Worm (Caenorhabditis elegans) whole organism, L4 larva: Measurements from ENCODE around the gene mdt-6.

Experiments used
- D1046.2 ChIP-seq: fragments of 200-800 bp; sonication (Bioruptor generic); IDR thresholded peaks from 2 replicates; pipeline ENCODE4 v1.3.6; 2022; ENCODE audit warnings: missing genetic modification characterization, missing compliant biosample characterization
- F26F4.8 ChIP-seq: fragments of 200-800 bp; sonication (Bioruptor generic); conservative IDR thresholded peaks from 2 replicates; pipeline ENCODE4 v1.3.6; 2022; ENCODE audit warnings: missing genetic modification characterization, missing compliant biosample characterization
- R02D3.7 ChIP-seq: fragments of 150-350 bp; sonication (generic microtip); optimal IDR thresholded peaks from 3 replicates; lab custom pipeline; 2014; ENCODE audit warnings: missing biosample characterization, missing genetic modification characterization
- T26A8.4 ChIP-seq: fragments of 200-800 bp; sonication (Bioruptor generic); IDR thresholded peaks from 2 replicates; pipeline ENCODE4 v1.3.6; 2022; ENCODE audit warnings: missing genetic modification characterization, missing compliant biosample characterization
- Y48G9A.11 ChIP-seq: fragments of 200-800 bp; sonication (Bioruptor generic); IDR thresholded peaks from 2 replicates; pipeline ENCODE4 v1.3.6; 2022; ENCODE audit warnings: missing genetic modification reagents, missing genetic modification characterization, missing compliant biosample characterization
- Y75B8A.6 ChIP-seq: fragments of 200-800 bp; sonication (Bioruptor generic); IDR thresholded peaks from 2 replicates; pipeline ENCODE4 v1.3.6; 2022; ENCODE audit warnings: missing genetic modification reagents, missing genetic modification characterization, missing compliant biosample characterization
- ZK546.5 ChIP-seq, 2 experiments: sonication (generic microtip); optimal IDR thresholded peaks; 2 replicates each; lab custom pipeline; 2017; ENCODE audit warnings: missing biosample characterization in 2 of 2, missing genetic modification characterization in 2 of 2
- aha-1 ChIP-seq: fragments of 150-350 bp; peaks from one replicate; lab custom pipeline; 2014; ENCODE audit warnings: missing biosample characterization, missing genetic modification characterization
- aly-2 ChIP-seq: sonication (generic microtip); optimal IDR thresholded peaks from 2 replicates; lab custom pipeline; 2018; ENCODE audit warnings: missing biosample characterization, missing genetic modification characterization
- arid-1 ChIP-seq: fragments of 200-800 bp; sonication (Bioruptor generic); conservative IDR thresholded peaks from 2 replicates; pipeline ENCODE4 v1.3.6; 2022; ENCODE audit warnings: missing genetic modification reagents, missing genetic modification characterization, missing compliant biosample characterization
- ceh-28 ChIP-seq: fragments of 150-350 bp; optimal IDR thresholded peaks from 2 replicates; lab custom pipeline; 2014; ENCODE audit warnings: missing biosample characterization, missing genetic modification reagents, missing genetic modification characterization
- ceh-44 ChIP-seq: fragments of 200-800 bp; sonication (Bioruptor generic); IDR thresholded peaks from 2 replicates; pipeline ENCODE4 v1.3.6; 2022; ENCODE audit warnings: missing genetic modification reagents, missing genetic modification characterization, missing compliant biosample characterization
- ceh-82 ChIP-seq: sonication (generic microtip); optimal IDR thresholded peaks from 2 replicates; lab custom pipeline; 2017; ENCODE audit warnings: missing biosample characterization, missing genetic modification characterization
- cey-2 ChIP-seq: sonication (generic microtip); optimal IDR thresholded peaks from 3 replicates; lab custom pipeline; 2017; ENCODE audit warnings: missing genetic modification characterization, mild to moderate bottlenecking, missing compliant biosample characterization, antibody characterized with exemption, borderline replicate concordance; ENCODE audit not compliant: insufficient read depth
- ctbp-1 ChIP-seq: fragments of 200-800 bp; sonication (Bioruptor generic); IDR thresholded peaks from 2 replicates; pipeline ENCODE4 v1.3.6; 2022; ENCODE audit warnings: missing genetic modification reagents, missing genetic modification characterization, missing compliant biosample characterization
- daf-16 ChIP-seq, 3 experiments: sonication (generic microtip); optimal IDR thresholded peaks; 2 replicates each; lab custom pipeline; 2016 to 2017; ENCODE audit warnings: missing genetic modification characterization in 3 of 3, missing genetic modification reagents in 3 of 3, mild to moderate bottlenecking in 2 of 3, missing compliant biosample characterization in 2 of 3, missing biosample characterization in 1 of 3, moderate library complexity in 1 of 3
- dmd-6 ChIP-seq: fragments of 200-800 bp; sonication (Bioruptor generic); IDR thresholded peaks from 2 replicates; pipeline ENCODE4 v1.3.6; 2022; ENCODE audit warnings: missing genetic modification reagents, missing genetic modification characterization, missing compliant biosample characterization
- dmd-8 ChIP-seq: fragments of 200-800 bp; sonication (Bioruptor generic); IDR thresholded peaks from 2 replicates; pipeline ENCODE4 v1.3.6; 2022; ENCODE audit warnings: missing genetic modification characterization, missing compliant biosample characterization
- dmd-9 ChIP-seq: fragments of 200-800 bp; sonication (Bioruptor generic); IDR thresholded peaks from 2 replicates; pipeline ENCODE4 v1.3.6; 2022; ENCODE audit warnings: missing genetic modification reagents, missing genetic modification characterization, missing compliant biosample characterization
- dpl-1 ChIP-seq: fragments of 150-350 bp; optimal IDR thresholded peaks from 2 replicates; lab custom pipeline; 2014; ENCODE audit warnings: missing biosample characterization, missing genetic modification reagents, missing genetic modification characterization
- dve-1 ChIP-seq: sonication (generic microtip); optimal IDR thresholded peaks from 2 replicates; lab custom pipeline; 2017; ENCODE audit warnings: antibody characterized with exemption, mild to moderate bottlenecking, missing genetic modification characterization, missing compliant biosample characterization; ENCODE audit not compliant: insufficient read depth
- fkh-10 ChIP-seq: fragments of 150-350 bp; optimal IDR thresholded peaks from 2 replicates; lab custom pipeline; 2014; ENCODE audit warnings: missing biosample characterization, missing genetic modification reagents, missing genetic modification characterization
- gei-8 ChIP-seq: fragments of 200-800 bp; sonication (Bioruptor generic); optimal IDR thresholded peaks from 2 replicates; lab custom pipeline; 2018; ENCODE audit warnings: mild to moderate bottlenecking, missing genetic modification characterization, missing compliant biosample characterization
- hif-1 ChIP-seq, 2 experiments: sonication (generic microtip); optimal IDR thresholded peaks; 2 replicates each; lab custom pipeline; 2016 to 2017; ENCODE audit warnings: missing compliant biosample characterization in 2 of 2, missing genetic modification characterization in 2 of 2, missing genetic modification reagents in 2 of 2, missing genotype in 2 of 2, mild to moderate bottlenecking in 1 of 2
- hlh-11 ChIP-seq: fragments of 200-800 bp; sonication (Bioruptor generic); optimal IDR thresholded peaks from 2 replicates; lab custom pipeline; 2018; ENCODE audit warnings: mild to moderate bottlenecking, missing genetic modification characterization, missing compliant biosample characterization
- hlh-30 ChIP-seq: sonication (generic microtip); optimal IDR thresholded peaks from 2 replicates; lab custom pipeline; 2017; ENCODE audit warnings: antibody characterized with exemption, mild to moderate bottlenecking, missing genetic modification characterization, missing compliant biosample characterization; ENCODE audit not compliant: insufficient read depth
- lim-7 ChIP-seq: fragments of 200-800 bp; sonication (Bioruptor generic); IDR thresholded peaks from 2 replicates; pipeline ENCODE4 v1.3.6; 2022; ENCODE audit warnings: missing genetic modification characterization, missing compliant biosample characterization
- lin-1 ChIP-seq: fragments of 200-800 bp; sonication (Bioruptor generic); IDR thresholded peaks from 2 replicates; pipeline ENCODE4 v1.3.6; 2022; ENCODE audit warnings: missing genetic modification reagents, missing genetic modification characterization, missing compliant biosample characterization
- lin-13 ChIP-seq: fragments of 150-350 bp; optimal IDR thresholded peaks from 2 replicates; lab custom pipeline; 2014; ENCODE audit warnings: missing biosample characterization, missing genetic modification reagents, missing genetic modification characterization
- lin-15B ChIP-seq: fragments of 150-350 bp; sonication (generic microtip); optimal IDR thresholded peaks from 3 replicates; lab custom pipeline; 2014; ENCODE audit warnings: missing biosample characterization, missing genetic modification characterization
- lsy-2 ChIP-seq, 2 experiments: fragments of 150-350 bp in 1 of 2; sonication (generic microtip) in 1 of 2; optimal IDR thresholded peaks; 2 replicates each; lab custom pipeline; 2014 to 2017; ENCODE audit warnings: missing biosample characterization in 2 of 2, missing genetic modification characterization in 2 of 2
- mdl-1 ChIP-seq, 2 experiments: fragments of 150-350 bp in 1 of 2; sonication (generic microtip) in 1 of 2; optimal IDR thresholded peaks; 2 replicates each; lab custom pipeline; 2014 to 2017; ENCODE audit warnings: missing biosample characterization in 2 of 2, missing genetic modification characterization in 2 of 2
- mdt-29 ChIP-seq: fragments of 200-800 bp; sonication (Bioruptor generic); IDR thresholded peaks from 2 replicates; pipeline ENCODE4 v1.3.6; 2022; ENCODE audit warnings: missing genetic modification reagents, missing genetic modification characterization, missing compliant biosample characterization
- mep-1 ChIP-seq: fragments of 150-350 bp; sonication (generic microtip); optimal IDR thresholded peaks from 3 replicates; lab custom pipeline; 2014; ENCODE audit warnings: missing biosample characterization, missing genetic modification characterization
- mes-2 ChIP-seq: sonication (generic microtip); optimal IDR thresholded peaks from 2 replicates; lab custom pipeline; 2016; ENCODE audit warnings: missing genotype, mild to moderate bottlenecking, missing genetic modification characterization, missing compliant biosample characterization; ENCODE audit not compliant: poor library complexity, severe bottlenecking
- mxl-3 ChIP-seq: fragments of 200-800 bp; sonication (Bioruptor generic); optimal IDR thresholded peaks from 2 replicates; lab custom pipeline; 2018; ENCODE audit warnings: mild to moderate bottlenecking, missing genetic modification characterization, missing compliant biosample characterization
- nhr-102 ChIP-seq: sonication (generic microtip); optimal IDR thresholded peaks from 2 replicates; lab custom pipeline; 2016; ENCODE audit warnings: mild to moderate bottlenecking, missing genetic modification characterization, moderate library complexity, missing compliant biosample characterization
- nhr-237 ChIP-seq: sonication (generic microtip); optimal IDR thresholded peaks from 2 replicates; lab custom pipeline; 2017; ENCODE audit warnings: missing biosample characterization, missing genetic modification characterization
- nhr-28 ChIP-seq: fragments of 150-350 bp; optimal IDR thresholded peaks from 2 replicates; lab custom pipeline; 2014; ENCODE audit warnings: missing biosample characterization, missing genetic modification characterization
- nhr-6 ChIP-seq: fragments of 150-350 bp; optimal IDR thresholded peaks from 2 replicates; lab custom pipeline; 2014; ENCODE audit warnings: missing biosample characterization, missing genetic modification characterization
- nhr-76 ChIP-seq: fragments of 150-350 bp; optimal IDR thresholded peaks from 2 replicates; lab custom pipeline; 2014; ENCODE audit warnings: missing biosample characterization, missing genetic modification characterization
- nhr-77 ChIP-seq: fragments of 150-350 bp; optimal IDR thresholded peaks from 2 replicates; lab custom pipeline; 2014; ENCODE audit warnings: missing biosample characterization, missing genetic modification characterization
- pha-4 ChIP-seq, 2 experiments: fragments of 150-350 bp in 1 of 2; fragments of 200-800 bp in 1 of 2; sonication (Bioruptor generic) in 1 of 2; IDR thresholded peaks in 1 of 2; optimal IDR thresholded peaks in 1 of 2; 2 replicates each; pipeline versions ENCODE4 v1.3.6 to Lab custom; 2014 to 2022; ENCODE audit warnings: missing genetic modification characterization in 2 of 2, missing genetic modification reagents in 2 of 2, missing biosample characterization in 1 of 2, missing compliant biosample characterization in 1 of 2
- pqm-1 ChIP-seq: sonication (generic microtip); optimal IDR thresholded peaks from 2 replicates; lab custom pipeline; 2017; ENCODE audit warnings: missing biosample characterization, missing genetic modification characterization
- set-16 ChIP-seq: fragments of 200-800 bp; sonication (Bioruptor generic); IDR thresholded peaks from 2 replicates; pipeline ENCODE4 v1.3.6; 2022; ENCODE audit warnings: missing genetic modification reagents, missing genetic modification characterization, missing compliant biosample characterization
- tra-1 ChIP-seq: fragments of 200-800 bp; sonication (Bioruptor generic); IDR thresholded peaks from 2 replicates; pipeline ENCODE4 v1.3.6; 2022; ENCODE audit warnings: missing genetic modification reagents, missing genetic modification characterization, missing compliant biosample characterization
- unc-130 ChIP-seq: sonication (generic microtip); optimal IDR thresholded peaks from 2 replicates; lab custom pipeline; 2016; ENCODE audit warnings: missing genetic modification reagents, missing genetic modification characterization, missing compliant biosample characterization
- zag-1 ChIP-seq: fragments of 150-350 bp; optimal IDR thresholded peaks from 2 replicates; lab custom pipeline; 2014; ENCODE audit warnings: missing biosample characterization, missing genetic modification characterization
- zip-2 ChIP-seq: fragments of 150-350 bp; optimal IDR thresholded peaks from 2 replicates; lab custom pipeline; 2014; ENCODE audit warnings: missing biosample characterization, missing genetic modification characterization

Gene mdt-6

ce11 chrV:7076161-7076560, 16.7 kb upstream of the mdt-6 start (continued):
- TF ChIP-seq lsy-2 (tag; optimal IDR thresholded peaks at IDR 0.05; lab: Kevin White, UChicago) (no peak), zag-1 (tag; lab: Kevin White, UChicago) (no peak), hif-1 (tag; optimal IDR thresholded peaks at IDR 0.05; lab: Kevin White, UChicago) (peak in 1 of 2 experiments; percentile 25), mes-2 (tag; lab: Kevin White, UChicago) (peak; percentile 41), nhr-237 (tag; lab: Kevin White, UChicago) (no peak), cey-2 (tag; lab: Kevin White, UChicago) (no peak), ceh-44 (no peak), ctbp-1 (GFP tag; lab: Robert Waterston, UW) (no peak), set-16 (GFP tag; lab: Robert Waterston, UW) (no peak), R02D3.7 (tag; lab: Kevin White, UChicago) (no peak)
- TF ChIP-seq, all 104 proteins: peak for 11

ce11 chrV:7075646-7076045, 16.2 kb upstream of the mdt-6 start, which contains the start of gene npa-1:
Gene npa-1, plus strand, starts transcription at chrV:7075787.
- TF ChIP-seq aha-1 (tag; lab: Kevin White, UChicago): no peak
- TF ChIP-seq nhr-102 (tag; lab: Kevin White, UChicago): peak; percentile 5
- no peak for TF ChIP-seq nhr-6 (tag; lab: Kevin White, UChicago)
- TF ChIP-seq mxl-3 (GFP tag; lab: Kevin White, UChicago): peak; percentile 19
- no peak for TF ChIP-seq mdl-1 (tag; optimal IDR thresholded peaks at IDR 0.05; lab: Kevin White, UChicago)
- TF ChIP-seq dmd-9 (GFP tag; lab: Robert Waterston, UW): no peak
- no peak for TF ChIP-seq ceh-28 (tag; lab: Kevin White, UChicago)
- TF ChIP-seq dve-1 (tag; lab: Kevin White, UChicago): peak; percentile 26
- TF ChIP-seq T26A8.4 (GFP tag; lab: Robert Waterston, UW): no peak
- no peak for TF ChIP-seq F26F4.8 (GFP tag; lab: Robert Waterston, UW)
- no peak for TF ChIP-seq daf-16 (GFP tag; optimal IDR thresholded peaks at IDR 0.05; lab: Kevin White, UChicago)
- peak; percentile 51 for TF ChIP-seq daf-16 (tag; optimal IDR thresholded peaks at IDR 0.05; lab: Kevin White, UChicago)
- no peak for TF ChIP-seq zag-1 (tag; lab: Kevin White, UChicago)
- TF ChIP-seq lin-1: 0 out of 2 replicates have a peak, but pooled peaks have one; percentile 18
- TF ChIP-seq D1046.2 (GFP tag; lab: Robert Waterston, UW): no peak
- TF ChIP-seq mdt-29 (GFP tag; lab: Robert Waterston, UW): no peak
- no peak for TF ChIP-seq pha-4 (GFP tag; IDR thresholded peaks at IDR 0.05; lab: Robert Waterston, UW)
- no peak for TF ChIP-seq pha-4 (tag; optimal IDR thresholded peaks at IDR 0.05; lab: Kevin White, UChicago)
- no peak for TF ChIP-seq ceh-82 (tag; lab: Kevin White, UChicago)
- TF ChIP-seq arid-1 (GFP tag; lab: Robert Waterston, UW): no peak
- no peak for TF ChIP-seq lin-15B (tag; lab: Kevin White, UChicago)
- TF ChIP-seq unc-130 (GFP tag; lab: Kevin White, UChicago): no peak
- TF ChIP-seq nhr-28 (tag; lab: Kevin White, UChicago): peak; percentile 75
- TF ChIP-seq pqm-1 (tag; lab: Kevin White, UChicago): peak; percentile 60
- no peak for TF ChIP-seq nhr-76
- no peak for TF ChIP-seq gei-8 (GFP tag; lab: Kevin White, UChicago)
- peak; percentile 13 for TF ChIP-seq nhr-77 (tag; lab: Kevin White, UChicago)
- TF ChIP-seq hlh-11: peak; percentile 61
- peak; percentile 43 for TF ChIP-seq dmd-6
- TF ChIP-seq dpl-1 (GFP tag; lab: Kevin White, UChicago): no peak
- TF ChIP-seq dmd-8 (GFP tag; lab: Robert Waterston, UW): no peak
- TF ChIP-seq lin-13: no peak
- TF ChIP-seq Y48G9A.11 (GFP tag; lab: Robert Waterston, UW): no peak
- TF ChIP-seq zip-2 (tag; lab: Kevin White, UChicago): no peak
- no peak for TF ChIP-seq fkh-10 (GFP tag; lab: Kevin White, UChicago)
- no peak for TF ChIP-seq lim-7 (GFP tag; lab: Robert Waterston, UW)
- no peak for TF ChIP-seq Y75B8A.6 (GFP tag; lab: Robert Waterston, UW)
- no peak for TF ChIP-seq ZK546.5 (tag; optimal IDR thresholded peaks at IDR 0.05; lab: Kevin White, UChicago)
- TF ChIP-seq mep-1 (tag; lab: Kevin White, UChicago): no peak
- TF ChIP-seq tra-1: no peak
- no peak for TF ChIP-seq hlh-30 (tag; lab: Kevin White, UChicago)
- no peak for TF ChIP-seq lsy-2 (tag; optimal IDR thresholded peaks at IDR 0.05; lab: Kevin White, UChicago)
- no peak for TF ChIP-seq aly-2
